Fruit fly (Drosophila melanogaster) whole organism, embryonic: ENCODE data around the gene CG43245.

ENCODE experiments used
- Max ChIP-seq: fragments of 200-800 bp; sonication (Bioruptor generic); optimal IDR thresholded peaks from 2 replicates; lab custom pipeline; 2016; ENCODE audit warnings: missing biosample characterization, mild to moderate bottlenecking, missing genetic modification characterization
- Meics ChIP-seq: fragments of 200-800 bp; sonication (Bioruptor generic); optimal IDR thresholded peaks from 2 replicates; lab custom pipeline; 2017; ENCODE audit warnings: missing biosample characterization, mild to moderate bottlenecking, missing genetic modification characterization
- Opbp ChIP-seq: fragments of 200-800 bp; sonication (Bioruptor generic); IDR thresholded peaks from 3 replicates; pipeline ENCODE4 v1.3.6; 2022; ENCODE audit warnings: missing biosample characterization, missing genetic modification characterization; ENCODE audit not compliant: partially characterized antibody
- ken ChIP-seq: fragments of 200-800 bp; sonication (Bioruptor generic); IDR thresholded peaks from 3 replicates; pipeline ENCODE4 v1.3.6; 2022; ENCODE audit warnings: missing biosample characterization, missing genetic modification characterization
- klu ChIP-seq: fragments of 200-800 bp; sonication (Bioruptor generic); IDR thresholded peaks from 2 replicates; pipeline ENCODE4 v1.3.6; 2022; ENCODE audit warnings: missing biosample characterization, missing genetic modification characterization
- pfk ChIP-seq: fragments of 200-800 bp; sonication (Bioruptor generic); optimal IDR thresholded peaks from 2 replicates; lab custom pipeline; 2018; ENCODE audit warnings: missing biosample characterization, mild to moderate bottlenecking, missing genetic modification characterization, moderate library complexity

dm6 chr3L:10734561-10734960 is 37.2 kb upstream of the CG43245 start:
- TF ChIP-seq Meics (GFP tag; lab: Kevin White, UChicago) (no peak), klu (GFP tag; lab: Robert Waterston, UW) (no peak), pfk (GFP tag; lab: Kevin White, UChicago) (peak; percentile 27), Opbp (GFP tag; lab: Robert Waterston, UW) (no peak), Max (no peak), ken (GFP tag; lab: Robert Waterston, UW) (peak; percentile 41; the same call in 1 of the 3 replicates)
